Worm (Caenorhabditis elegans) whole organism, midembryonic: ENCODE data around the gene epic-2.

Experiments
- T22C8.4 ChIP-seq: fragments of 200-800 bp; sonication (Bioruptor generic); IDR thresholded peaks from 2 replicates; pipeline ENCODE4 v1.3.6; 2022; ENCODE audit warnings: missing genetic modification characterization, missing compliant biosample characterization
- cog-1 ChIP-seq: sonication (generic microtip); optimal IDR thresholded peaks from 2 replicates; lab custom pipeline; 2016; ENCODE audit warnings: missing genetic modification characterization, missing compliant biosample characterization
- flt-1 ChIP-seq: fragments of 200-800 bp; sonication (Bioruptor generic); IDR thresholded peaks from 2 replicates; pipeline ENCODE4 v1.3.6; 2022; ENCODE audit warnings: missing genetic modification characterization, missing compliant biosample characterization
- med-1 ChIP-seq: sonication (generic microtip); optimal IDR thresholded peaks from 2 replicates; lab custom pipeline; 2017; ENCODE audit warnings: missing genetic modification characterization, mild to moderate bottlenecking, missing compliant biosample characterization, antibody characterized with exemption, missing genetic modification reagents; ENCODE audit not compliant: insufficient read depth
- tab-1 ChIP-seq: fragments of 200-800 bp; sonication (Bioruptor generic); IDR thresholded peaks from 2 replicates; pipeline ENCODE4 v1.3.6; 2022; ENCODE audit warnings: missing genetic modification characterization, missing compliant biosample characterization
- ztf-29 ChIP-seq: fragments of 200-800 bp; sonication (Bioruptor generic); IDR thresholded peaks from 2 replicates; pipeline ENCODE4 v1.3.6; 2022; ENCODE audit warnings: missing genetic modification reagents, missing genetic modification characterization, missing compliant biosample characterization

- TF ChIP-seq ztf-29 (GFP tag; lab: Robert Waterston, UW) (no peak), tab-1 (GFP tag; lab: Robert Waterston, UW) (no peak), med-1 (GFP tag; lab: Kevin White, UChicago) (no peak), cog-1 (tag; lab: Kevin White, UChicago) (no peak), flt-1 (GFP tag; lab: Robert Waterston, UW) (no peak), T22C8.4 (GFP tag; lab: Robert Waterston, UW) (peak; percentile 64)
Measured at ce11 chrIV:1751243-1751642, 30.7 kb downstream of the epic-2 start.
